Worm (Caenorhabditis elegans) whole organism, L4/young adult: Measurements from ENCODE around the gene acy-3.

Source experiments
- W03F9.2 ChIP-seq: fragments of 150-350 bp; optimal IDR thresholded peaks from 2 replicates; lab custom pipeline; 2014; ENCODE audit warnings: missing biosample characterization, missing genetic modification characterization
- dao-5 ChIP-seq: sonication (generic microtip); optimal IDR thresholded peaks from 2 replicates; lab custom pipeline; 2016; ENCODE audit warnings: missing genotype, missing genetic modification characterization, moderate library complexity, missing compliant biosample characterization
- him-1 ChIP-seq: sonication (generic microtip); optimal IDR thresholded peaks from 2 replicates; lab custom pipeline; 2016; ENCODE audit warnings: missing genotype, missing genetic modification reagents, missing genetic modification characterization, missing compliant biosample characterization

The acy-3 gene

DNA sequence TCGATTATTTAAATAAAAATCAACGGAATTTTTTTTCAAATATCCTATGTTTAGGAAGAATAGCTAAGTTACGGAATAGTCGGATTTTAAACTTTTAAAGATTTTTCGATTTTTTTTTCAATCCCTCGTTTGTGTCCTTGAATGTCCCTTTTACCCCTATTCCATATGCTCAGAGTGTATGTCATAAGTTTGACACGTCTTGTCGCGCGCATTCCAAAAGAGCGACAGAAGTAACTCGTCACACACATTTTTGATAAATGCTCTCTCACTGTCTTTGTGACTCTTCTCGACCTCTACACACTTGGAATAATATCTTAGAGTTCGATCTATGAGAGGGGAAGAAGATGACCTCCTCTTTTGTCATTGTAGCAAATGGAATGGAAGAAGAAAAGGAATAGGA lies 2.4 kb downstream of the acy-3 start:
- TF ChIP-seq dao-5 (no peak), him-1 (tag; lab: Kevin White, UChicago) (no peak)

DNA sequence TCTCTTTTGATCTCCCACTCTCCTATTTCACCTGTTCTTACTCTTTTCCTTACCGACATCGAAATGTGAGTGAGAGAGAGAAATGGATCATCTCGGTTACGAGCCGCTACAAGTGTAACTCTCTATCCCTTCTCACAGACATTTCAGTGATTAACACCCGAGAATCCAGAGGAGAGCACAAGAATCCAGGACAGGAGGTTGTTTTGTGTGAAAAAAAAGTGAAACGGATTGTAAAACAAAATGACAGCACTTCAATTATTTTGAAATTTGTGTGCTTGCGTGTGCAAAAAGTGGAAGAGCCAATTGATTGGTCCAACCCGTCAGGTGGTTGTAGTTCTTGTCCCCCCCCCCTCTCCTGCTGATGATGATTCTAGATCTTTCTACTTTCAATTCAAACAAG lies 3.4 kb downstream of the acy-3 start:
- no peak for TF ChIP-seq him-1 (tag; lab: Kevin White, UChicago)
- TF ChIP-seq dao-5: no peak
- no peak for TF ChIP-seq W03F9.2 (tag; lab: Kevin White, UChicago)

DNA sequence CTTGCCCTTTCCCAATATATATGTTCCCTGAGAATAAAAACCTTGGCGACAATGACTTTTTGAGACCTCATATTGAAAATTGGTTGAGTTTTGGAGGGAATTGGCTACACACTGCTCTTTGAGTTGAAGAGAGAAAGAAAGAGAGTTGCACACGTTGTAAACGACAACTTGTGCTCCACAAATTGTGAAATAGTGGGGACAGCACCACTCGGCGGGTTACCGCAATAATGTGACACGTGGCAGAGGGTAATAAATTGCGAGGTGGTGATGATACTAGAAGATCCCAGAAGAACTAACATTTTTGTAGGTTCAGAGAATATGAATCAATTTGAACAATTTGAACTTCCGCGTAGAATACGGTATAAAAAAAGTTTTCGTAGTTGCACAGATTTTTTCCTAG lies 4.5 kb downstream of the acy-3 start:
- TF ChIP-seq W03F9.2 (tag; lab: Kevin White, UChicago) (no peak), him-1 (tag; lab: Kevin White, UChicago) (no peak), dao-5 (no peak)

DNA sequence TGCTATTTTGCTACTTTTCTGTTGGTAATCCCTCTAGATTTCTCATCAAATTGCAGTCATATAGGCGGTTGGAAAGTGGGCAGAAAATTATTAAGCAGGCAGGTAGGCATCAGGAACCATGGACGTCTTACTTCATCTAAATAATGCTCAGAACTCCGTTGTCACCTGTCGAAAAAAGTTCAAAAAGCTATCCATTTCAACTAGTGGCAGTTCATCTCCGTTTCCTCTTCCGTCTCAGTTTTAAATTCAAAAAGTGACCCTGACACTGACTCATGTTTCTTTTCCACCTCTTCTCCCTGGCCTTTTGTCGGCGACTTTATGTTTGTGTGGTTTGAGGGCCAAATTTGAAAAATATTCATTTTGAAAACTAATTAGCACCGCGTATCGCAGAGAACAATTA lies 11.7 kb downstream of the acy-3 start:
- TF ChIP-seq W03F9.2 (tag; lab: Kevin White, UChicago) (no peak), dao-5 (no peak), him-1 (tag; lab: Kevin White, UChicago) (no peak)

DNA sequence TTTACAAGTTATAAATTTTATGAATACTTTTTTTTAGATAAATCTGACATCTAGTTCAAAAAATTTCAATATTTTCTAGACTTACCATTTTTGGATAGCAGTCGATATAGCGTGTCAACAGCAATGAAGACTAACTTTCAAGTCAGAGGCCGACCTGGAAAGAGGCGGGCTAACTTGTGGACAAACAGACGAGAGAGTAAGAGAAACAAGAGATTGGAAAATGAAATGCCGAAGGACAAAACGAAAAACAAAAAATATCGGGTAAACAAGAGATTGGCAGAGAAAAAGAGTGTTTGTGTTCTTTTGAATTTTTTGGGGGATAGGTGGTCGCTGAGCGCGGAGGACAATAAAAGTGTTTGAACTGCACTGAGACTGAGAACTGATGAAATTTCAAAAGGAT lies 13.1 kb downstream of the acy-3 start, which contains the start of gene lec-4:
TSS of gene lec-4 (minus strand) at position 154 of the 400 bp plus-strand sequence.
- TF ChIP-seq W03F9.2 (tag; lab: Kevin White, UChicago): no peak

DNA sequence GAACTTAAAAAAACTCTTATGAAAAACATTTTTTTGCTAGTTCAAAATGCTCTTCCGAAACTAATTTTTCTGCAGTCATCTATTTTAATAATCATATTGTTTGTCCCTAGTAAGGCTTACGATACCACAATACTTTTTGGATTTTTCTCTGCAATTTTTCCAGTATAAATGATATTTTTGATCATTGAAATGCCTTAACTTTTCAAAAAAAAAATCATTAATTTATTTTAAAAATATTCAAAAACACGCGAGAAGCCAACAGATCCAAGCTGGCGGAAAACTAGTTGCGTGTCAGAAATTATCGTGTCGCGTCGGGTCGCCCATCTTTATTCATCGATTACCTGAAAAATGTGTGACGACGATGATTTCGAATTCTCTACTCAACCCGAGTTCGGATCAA lies 18.1 kb downstream of the acy-3 start, which contains the start of gene gmeb-3:
TSS of gene gmeb-3 (plus strand) at position 301 of the 400 bp plus-strand sequence.
- no peak for TF ChIP-seq dao-5
- no peak for TF ChIP-seq him-1 (tag; lab: Kevin White, UChicago)
- no peak for TF ChIP-seq W03F9.2 (tag; lab: Kevin White, UChicago)

DNA sequence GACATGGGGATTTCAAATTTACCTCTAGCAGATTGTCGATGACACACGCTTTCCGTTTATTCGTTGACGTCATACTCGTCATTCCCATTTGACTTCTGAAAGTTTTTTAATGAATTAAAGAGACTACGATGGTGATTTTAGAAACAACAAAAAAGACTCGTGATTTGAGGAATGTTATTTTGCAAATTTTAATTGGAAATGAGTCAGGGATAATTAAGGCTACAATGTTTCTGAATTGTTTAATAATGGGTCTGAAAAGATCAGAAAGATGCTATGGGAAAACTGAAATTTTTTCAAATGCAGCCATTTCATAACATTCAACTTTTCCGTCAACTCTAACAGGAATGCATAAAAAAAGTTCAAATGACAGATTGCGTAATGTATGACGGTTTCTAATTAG lies 20.8 kb downstream of the acy-3 start, which contains the start of gene C44F1.1:
TSS of gene C44F1.1 (minus strand) at position 101 of the 400 bp plus-strand sequence.
- TF ChIP-seq him-1 (tag; lab: Kevin White, UChicago) (no peak), dao-5 (no peak), W03F9.2 (tag; lab: Kevin White, UChicago) (no peak)

DNA sequence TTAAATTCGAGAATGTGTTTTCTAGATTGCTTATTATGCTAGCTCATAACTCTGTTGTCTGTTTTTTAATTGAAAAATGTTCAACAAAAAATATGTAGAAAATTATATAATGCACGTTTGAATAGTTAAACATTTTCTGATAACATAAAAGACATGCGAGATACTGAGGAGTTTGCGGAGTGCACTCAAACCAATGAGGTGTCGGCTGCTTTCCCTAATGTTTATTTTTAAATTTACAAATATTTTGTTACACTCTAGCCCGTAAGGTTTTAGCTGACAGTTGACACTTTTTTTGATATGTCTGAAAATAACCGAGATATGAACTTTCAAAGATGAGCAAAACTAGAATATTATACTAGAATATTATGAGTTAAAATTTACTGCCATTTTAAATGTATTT lies 21.7 kb downstream of the acy-3 start:
- TF ChIP-seq W03F9.2 (tag; lab: Kevin White, UChicago) (no peak), him-1 (tag; lab: Kevin White, UChicago) (no peak), dao-5 (no peak)

DNA sequence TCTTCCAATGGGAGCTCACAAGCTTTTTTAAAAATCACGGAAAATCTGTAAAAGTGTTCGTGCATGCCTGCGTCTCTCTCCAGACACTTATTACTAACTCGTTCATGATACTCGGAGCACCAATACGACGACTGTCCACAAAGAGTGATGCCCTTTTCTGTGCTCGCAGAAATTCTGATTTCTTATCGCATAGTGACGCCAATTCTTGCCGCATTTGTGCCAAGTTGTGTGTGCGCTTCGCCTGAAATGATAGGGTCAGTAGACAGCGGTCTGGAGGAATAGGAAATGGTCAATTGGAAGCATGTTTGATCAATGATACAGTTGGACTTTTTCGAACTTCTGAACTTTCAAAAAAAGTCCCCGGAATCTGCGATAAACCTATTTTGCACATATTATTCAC lies 22.2 kb downstream of the acy-3 start:
- no peak for TF ChIP-seq dao-5
- no peak for TF ChIP-seq him-1 (tag; lab: Kevin White, UChicago)
- TF ChIP-seq W03F9.2 (tag; lab: Kevin White, UChicago): no peak

DNA sequence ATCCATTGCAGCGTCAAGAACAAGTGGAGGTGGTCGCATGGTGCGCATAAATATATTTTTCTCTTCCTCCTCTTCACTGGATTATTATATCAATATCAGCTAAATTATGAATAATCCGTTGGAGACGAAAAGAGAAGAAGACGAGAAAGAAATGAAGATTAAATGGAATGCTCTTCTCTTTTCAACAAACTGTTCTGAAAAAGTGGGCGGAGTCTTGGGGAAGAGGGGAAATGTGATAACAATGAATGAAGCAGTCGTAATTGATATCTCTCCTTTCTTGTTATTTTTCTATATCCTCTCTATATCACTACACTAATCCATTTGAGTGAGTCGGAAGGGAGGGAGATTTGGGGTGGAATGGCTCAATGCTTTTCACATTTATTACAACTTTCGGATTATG lies 27.0 kb downstream of the acy-3 start, which contains the start of gene arcp-1:
TSS of gene arcp-1 (minus strand) at position 101 of the 400 bp plus-strand sequence.
- TF ChIP-seq dao-5 (no peak), W03F9.2 (tag; lab: Kevin White, UChicago) (no peak), him-1 (tag; lab: Kevin White, UChicago) (no peak)

DNA sequence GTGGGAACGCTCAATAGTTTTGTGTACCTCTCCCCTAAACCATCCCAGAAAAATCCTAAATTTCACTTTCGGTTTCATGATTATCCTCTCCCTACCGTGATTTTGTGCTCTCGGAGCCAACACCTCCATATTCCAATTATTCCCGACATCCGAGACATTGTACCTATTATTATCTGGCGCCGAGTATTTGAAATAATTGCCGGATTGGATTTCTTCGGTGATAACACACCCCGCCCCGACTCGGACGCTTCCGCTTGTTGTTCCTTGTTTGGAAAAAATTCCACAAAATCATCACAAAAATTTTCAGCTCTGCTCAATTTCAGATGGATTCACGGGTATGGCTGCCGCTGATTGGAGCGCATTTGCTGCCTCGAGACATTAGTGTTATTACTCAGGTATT lies 41.1 kb downstream of the acy-3 start, which contains the start of gene lin-48:
TSS of gene lin-48 (plus strand) at position 301 of the 400 bp plus-strand sequence.
- TF ChIP-seq W03F9.2 (tag; lab: Kevin White, UChicago): no peak
- TF ChIP-seq dao-5: no peak
- TF ChIP-seq him-1 (tag; lab: Kevin White, UChicago): no peak

DNA sequence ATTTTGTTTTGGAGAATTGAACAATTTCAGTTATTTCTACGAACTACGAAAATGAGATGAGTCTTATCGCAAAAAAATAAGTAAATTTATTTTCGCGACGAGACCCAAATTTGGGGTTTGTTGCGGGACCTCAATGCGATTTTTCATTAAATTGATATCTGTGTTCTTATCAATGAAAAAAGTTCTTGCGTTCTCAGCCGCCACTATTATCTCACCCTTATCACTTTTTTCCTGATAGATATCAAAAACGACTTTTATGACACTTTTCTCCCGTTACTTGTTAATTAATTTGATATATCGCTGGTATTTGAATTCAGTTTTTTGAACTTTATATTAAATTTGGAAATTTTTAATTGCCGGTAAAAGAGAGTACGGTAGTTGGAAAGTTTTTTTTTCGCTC lies 42.9 kb downstream of the acy-3 start:
- TF ChIP-seq W03F9.2 (tag; lab: Kevin White, UChicago) (no peak), him-1 (tag; lab: Kevin White, UChicago) (no peak), dao-5 (no peak)

DNA sequence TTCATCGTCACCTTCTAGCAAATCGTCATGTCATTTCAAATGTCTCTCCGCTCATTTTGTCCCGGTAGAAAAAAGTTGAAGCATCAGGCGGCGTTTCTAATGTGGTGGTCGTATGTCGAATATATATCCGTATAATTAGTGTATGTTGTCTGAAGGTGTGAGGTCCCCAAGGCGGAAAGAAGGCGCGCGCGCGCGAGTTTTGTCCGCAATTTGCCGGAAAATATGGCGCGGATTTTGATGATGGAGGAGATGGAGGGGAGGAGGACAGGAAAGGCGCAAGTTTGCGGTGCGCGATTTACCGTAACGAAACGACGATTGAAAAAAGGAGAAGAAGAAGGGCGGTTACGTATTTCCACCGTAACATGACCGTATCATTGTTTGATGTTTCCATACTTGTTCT lies 44.2 kb downstream of the acy-3 start:
- TF ChIP-seq him-1 (tag; lab: Kevin White, UChicago) (no peak), W03F9.2 (tag; lab: Kevin White, UChicago) (no peak), dao-5 (no peak)

DNA sequence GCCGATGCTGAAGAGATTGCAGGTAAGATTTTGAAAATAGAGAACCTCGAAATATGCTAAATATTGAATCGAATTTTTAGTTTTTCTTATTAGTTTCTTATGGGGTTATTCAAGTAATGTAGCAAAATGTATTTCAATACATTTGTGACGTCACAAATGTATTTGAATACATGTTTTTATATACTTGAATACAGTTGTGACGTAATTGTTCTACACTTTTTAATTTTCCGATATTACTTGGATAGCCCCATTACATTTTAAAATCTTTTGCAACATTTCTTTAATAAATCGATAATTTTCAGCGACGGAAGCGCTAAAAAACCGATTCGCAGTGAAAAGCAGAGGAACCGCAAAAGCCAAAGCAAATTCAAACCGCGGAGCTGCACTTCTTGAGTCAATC lies 47.9 kb downstream of the acy-3 start:
- TF ChIP-seq him-1 (tag; lab: Kevin White, UChicago): no peak
- TF ChIP-seq W03F9.2 (tag; lab: Kevin White, UChicago): no peak
- TF ChIP-seq dao-5: no peak

DNA sequence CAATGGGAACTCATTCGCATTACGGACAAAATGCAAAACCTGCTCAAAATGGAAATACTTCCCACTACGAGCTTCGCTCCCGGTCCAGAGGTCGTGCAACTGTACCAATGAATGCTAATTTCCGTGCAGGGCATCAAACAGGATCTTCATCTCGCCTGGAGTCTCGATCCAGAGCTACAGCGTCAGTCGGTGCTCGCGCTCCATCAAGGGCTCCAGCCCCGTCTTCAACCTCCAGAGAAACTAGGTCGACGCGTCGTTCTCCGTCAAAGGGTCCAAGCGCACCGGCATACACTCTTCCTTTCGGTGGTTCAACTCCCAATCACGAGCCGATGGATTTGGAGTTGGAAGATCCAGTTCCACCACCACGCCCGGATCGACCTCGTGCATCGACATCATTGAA lies 48.5 kb downstream of the acy-3 start:
- TF ChIP-seq dao-5: no peak
- TF ChIP-seq him-1 (tag; lab: Kevin White, UChicago): no peak
- TF ChIP-seq W03F9.2 (tag; lab: Kevin White, UChicago): no peak
